Worm (Caenorhabditis elegans): ENCODE measurements around the gene ZK1127.5.
A peak's percentile ranks its signal among the peaks of the same experiment; 100 is the strongest.

ZK1127.5 gene

DNA sequence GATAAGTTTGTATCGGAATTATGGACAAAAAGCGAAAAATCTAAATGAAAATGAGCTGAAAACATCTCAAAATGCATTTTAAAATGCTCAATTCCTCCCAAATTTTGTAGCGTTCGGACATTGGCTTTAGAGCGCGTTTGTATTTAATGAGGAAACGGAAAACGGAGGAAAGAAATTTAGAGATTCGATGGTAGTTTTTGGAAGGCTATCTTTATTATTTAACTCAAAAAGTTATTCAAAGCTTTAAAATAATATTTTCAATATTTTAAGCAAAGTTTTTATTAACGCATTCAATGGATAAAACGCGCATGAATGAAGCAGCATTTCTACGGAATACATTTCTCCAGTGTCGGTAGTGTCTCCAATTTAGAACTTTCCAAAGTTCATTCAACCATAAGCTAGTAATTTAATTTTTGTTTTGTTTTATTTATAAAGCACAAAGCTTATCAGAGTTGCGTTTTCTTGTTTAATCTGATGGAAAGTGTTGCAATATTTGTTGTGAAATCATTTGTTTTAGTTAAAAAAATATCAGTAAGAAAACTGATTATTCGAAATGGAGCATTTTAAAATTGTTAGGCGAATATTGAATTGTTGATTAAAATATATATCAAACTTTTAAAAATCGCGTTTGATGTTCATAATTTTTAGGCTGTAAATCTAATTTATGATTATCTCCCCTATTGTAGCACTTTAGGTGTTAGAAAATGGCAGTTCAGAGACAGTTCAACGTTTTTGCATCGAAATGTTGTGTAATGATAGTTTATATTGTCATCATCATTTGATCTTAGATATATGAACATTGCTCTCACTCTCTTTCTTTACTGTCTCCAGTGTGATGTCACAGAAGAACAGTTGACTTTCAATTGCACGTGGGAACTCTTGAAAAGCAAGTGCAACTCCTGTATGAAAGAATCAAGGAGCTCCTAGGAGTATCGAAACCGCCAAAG lies 22.4 kb downstream of the ZK1127.5 start (continued):
- no peak for TF ChIP-seq ekl-4 (GFP tag; IDR thresholded peaks at IDR 0.05)
- TF ChIP-seq atf-7 (tag; optimal IDR thresholded peaks at IDR 0.05) = no peak
- TF ChIP-seq let-607 (tag; optimal IDR thresholded peaks at IDR 0.05) = peak in 1 of 2 experiments; percentile 40
- no peak for TF ChIP-seq hrde-1 (tag; optimal IDR thresholded peaks at IDR 0.05; ENCODE audit: borderline replicate concordance)
- TF ChIP-seq F57A8.1 (GFP tag; optimal IDR thresholded peaks at IDR 0.05) = no peak
- no peak for TF ChIP-seq F33H1.4 (GFP tag; IDR thresholded peaks at IDR 0.05)
- TF ChIP-seq tbp1 (GFP tag; optimal IDR thresholded peaks at IDR 0.05) = peak; percentile 12
- TF ChIP-seq madf-6 (GFP tag; IDR thresholded peaks at IDR 0.05) = no peak
- TF ChIP-seq Y56A3A.18 (GFP tag; IDR thresholded peaks at IDR 0.05) = no peak
- TF ChIP-seq efl-1 (GFP tag; optimal IDR thresholded peaks at IDR 0.05) = no peak
- TF ChIP-seq dox-1 (GFP tag; IDR thresholded peaks at IDR 0.05) = no peak
- no peak for TF ChIP-seq ztf-26 (tag; optimal IDR thresholded peaks at IDR 0.05)
- TF ChIP-seq B0261.1 (tag; optimal IDR thresholded peaks at IDR 0.05) = no peak
- TF ChIP-seq nhr-27 (tag; optimal IDR thresholded peaks at IDR 0.05) = no peak
- TF ChIP-seq mcd-1 (GFP tag; IDR thresholded peaks at IDR 0.05) = peak; percentile 69
- TF ChIP-seq attf-3 (GFP tag; conservative IDR thresholded peaks at IDR 0.05) = peak; percentile 46; the same call in 1 of the 2 replicates
- no peak for TF ChIP-seq mel-28 (tag; optimal IDR thresholded peaks at IDR 0.05; ENCODE audit: borderline replicate concordance)
- TF ChIP-seq nfya-1 (tag; optimal IDR thresholded peaks at IDR 0.05; ENCODE audit: borderline replicate concordance, insufficient read depth) = no peak
- TF ChIP-seq F55B11.4 (tag; optimal IDR thresholded peaks at IDR 0.05; ENCODE audit: borderline replicate concordance, insufficient read depth) = no peak
- TF ChIP-seq zim-3 (tag; optimal IDR thresholded peaks at IDR 0.05) = no peak
- TF ChIP-seq F10E7.11 (tag; optimal IDR thresholded peaks at IDR 0.05) = no peak
- TF ChIP-seq sdz-38 (tag; optimal IDR thresholded peaks at IDR 0.05) = no peak
- TF ChIP-seq tbx-9 (tag; optimal IDR thresholded peaks at IDR 0.05; ENCODE audit: borderline replicate concordance) = no peak
- TF ChIP-seq ztf-25 (GFP tag; IDR thresholded peaks at IDR 0.05) = no peak
- peak; percentile 26 for TF ChIP-seq lsl-1 (GFP tag; optimal IDR thresholded peaks at IDR 0.05)
- TF ChIP-seq ZK185.1 (tag; optimal IDR thresholded peaks at IDR 0.05; ENCODE audit: poor library complexity, severe bottlenecking) = peak; percentile 24
- TF ChIP-seq chd-7 (tag; optimal IDR thresholded peaks at IDR 0.05) = peak; percentile 11
- no peak for TF ChIP-seq ccch-3 (GFP tag; optimal IDR thresholded peaks at IDR 0.05)
- TF ChIP-seq zfh-2 (GFP tag; conservative IDR thresholded peaks at IDR 0.05) = no peak
- TF ChIP-seq lsy-27 (tag; optimal IDR thresholded peaks at IDR 0.05; ENCODE audit: borderline replicate concordance, insufficient read depth) = no peak
- peak; percentile 18 for TF ChIP-seq lin-54 (GFP tag; optimal IDR thresholded peaks at IDR 0.05)
- TF ChIP-seq unc-130 (GFP tag; optimal IDR thresholded peaks at IDR 0.05) = no peak
- no peak for TF ChIP-seq hlh-26 (GFP tag; conservative IDR thresholded peaks at IDR 0.05)
- no peak for TF ChIP-seq ztf-3 (GFP tag; optimal IDR thresholded peaks at IDR 0.05)
- no peak for TF ChIP-seq ceh-91 (GFP tag; IDR thresholded peaks at IDR 0.05)
- no peak for TF ChIP-seq let-526 (GFP tag; IDR thresholded peaks at IDR 0.05)
- TF ChIP-seq lin-26 (GFP tag; IDR thresholded peaks at IDR 0.05) = no peak
- no peak for TF ChIP-seq attf-6 (GFP tag; IDR thresholded peaks at IDR 0.05)
- TF ChIP-seq dpff-1 (tag; optimal IDR thresholded peaks at IDR 0.05) = no peak
- TF ChIP-seq egrh-3 (GFP tag; IDR thresholded peaks at IDR 0.05) = no peak
- TF ChIP-seq F23B12.7 (tag; optimal IDR thresholded peaks at IDR 0.05; ENCODE audit: insufficient read depth) = no peak
